Fruit fly (Drosophila melanogaster) whole organism, adult: ENCODE data around the gene CG11586.

Experiments
- CG11617 ChIP-seq: fragments of 200-800 bp; sonication (Bioruptor generic); optimal IDR thresholded peaks from 2 replicates; lab custom pipeline; 2017; ENCODE audit warnings: mild to moderate bottlenecking, missing biosample characterization, missing genetic modification reagents, missing genetic modification characterization
- CG12768 ChIP-seq: fragments of 200-800 bp; sonication (Bioruptor generic); optimal IDR thresholded peaks from 2 replicates; lab custom pipeline; 2017; ENCODE audit warnings: missing biosample characterization, missing genetic modification characterization, mild to moderate bottlenecking, moderate library complexity, missing genetic modification reagents
- CG1620 ChIP-seq: fragments of 200-800 bp; sonication (Bioruptor generic); optimal IDR thresholded peaks from 2 replicates; lab custom pipeline; 2016; ENCODE audit warnings: missing biosample characterization, missing genetic modification characterization
- CG5204 ChIP-seq: fragments of 200-800 bp; sonication (Bioruptor generic); optimal IDR thresholded peaks from 2 replicates; lab custom pipeline; 2016; ENCODE audit warnings: missing biosample characterization, missing genetic modification characterization
- Crg-1 ChIP-seq: fragments of 200-800 bp; sonication (Bioruptor generic); optimal IDR thresholded peaks from 2 replicates; lab custom pipeline; 2016; ENCODE audit warnings: missing biosample characterization, missing genetic modification characterization
- Mnt ChIP-seq: fragments of 200-800 bp; sonication (Bioruptor generic); optimal IDR thresholded peaks from 2 replicates; lab custom pipeline; 2016; ENCODE audit warnings: missing biosample characterization, mild to moderate bottlenecking, missing genetic modification characterization
- cnc ChIP-seq, 2 experiments: fragments of >200 bp; optimal IDR thresholded peaks; 2 replicates each; lab custom pipeline; 2017
- kay ChIP-seq: fragments of 200-800 bp; sonication (Bioruptor generic); peaks from one replicate; lab custom pipeline; 2016; ENCODE audit warnings: missing biosample characterization, missing genetic modification characterization, borderline replicate concordance
- ovo ChIP-seq: fragments of 200-800 bp; sonication (Bioruptor generic); optimal IDR thresholded peaks from 2 replicates; lab custom pipeline; 2016; ENCODE audit warnings: missing biosample characterization, missing genetic modification characterization

- TF ChIP-seq CG5204 (GFP tag; lab: Kevin White, UChicago) (no peak), kay (GFP tag; lab: Kevin White, UChicago) (peak; percentile 37), CG1620 (GFP tag; lab: Kevin White, UChicago) (no peak), CG11617 (no peak), CG12768 (GFP tag; lab: Kevin White, UChicago) (peak; percentile 9), Mnt (GFP tag; lab: Kevin White, UChicago) (no peak), Crg-1 (GFP tag; lab: Kevin White, UChicago) (no peak), ovo (no peak), cnc (optimal IDR thresholded peaks at IDR 0.05; lab: Kevin White, UChicago) (no peak)
Measured at dm6 chr3L:4233603-4234277, 28.5 kb downstream of the CG11586 start.
